Worm (Caenorhabditis elegans) whole organism, late embryonic: ENCODE data around the gene D1086.5.

ENCODE experiments used
- C08G9.2 ChIP-seq: sonication (generic microtip); optimal IDR thresholded peaks from 2 replicates; lab custom pipeline; 2016; ENCODE audit warnings: mild to moderate bottlenecking, missing genetic modification characterization, moderate library complexity, missing compliant biosample characterization
- C38D4.7 ChIP-seq: fragments of 200-800 bp; sonication (Bioruptor generic); optimal IDR thresholded peaks from 2 replicates; lab custom pipeline; 2018; ENCODE audit warnings: mild to moderate bottlenecking, missing genetic modification characterization, moderate library complexity, missing compliant biosample characterization
- T23F11.4 ChIP-seq: fragments of 200-800 bp; sonication (Bioruptor generic); optimal IDR thresholded peaks from 2 replicates; lab custom pipeline; 2018; ENCODE audit warnings: mild to moderate bottlenecking, missing genetic modification characterization, missing compliant biosample characterization
- Y22D7AL.16 ChIP-seq: sonication (generic microtip); optimal IDR thresholded peaks from 2 replicates; lab custom pipeline; 2016; ENCODE audit warnings: missing genetic modification characterization, missing compliant biosample characterization
- ceh-18 ChIP-seq: sonication (generic microtip); optimal IDR thresholded peaks from 2 replicates; lab custom pipeline; 2016; ENCODE audit warnings: missing genetic modification characterization, missing compliant biosample characterization
- ceh-2 ChIP-seq: sonication (generic microtip); optimal IDR thresholded peaks from 2 replicates; lab custom pipeline; 2016; ENCODE audit warnings: missing genotype, missing genetic modification characterization, missing compliant biosample characterization
- ceh-24 ChIP-seq: sonication (generic microtip); optimal IDR thresholded peaks from 2 replicates; lab custom pipeline; 2016; ENCODE audit warnings: mild to moderate bottlenecking, missing genetic modification characterization, missing compliant biosample characterization
- ceh-30 ChIP-seq: fragments of 150-350 bp; optimal IDR thresholded peaks from 2 replicates; lab custom pipeline; 2014; ENCODE audit warnings: missing biosample characterization, missing genetic modification characterization
- ceh-31 ChIP-seq: sonication (generic microtip); optimal IDR thresholded peaks from 2 replicates; lab custom pipeline; 2016; ENCODE audit warnings: missing genetic modification characterization, missing compliant biosample characterization
- ceh-34 ChIP-seq: sonication (generic microtip); optimal IDR thresholded peaks from 2 replicates; lab custom pipeline; 2016; ENCODE audit warnings: mild to moderate bottlenecking, missing genetic modification characterization, missing compliant biosample characterization
- ceh-45 ChIP-seq: fragments of 200-800 bp; sonication (Bioruptor generic); IDR thresholded peaks from 2 replicates; pipeline ENCODE4 v1.3.6; 2022; ENCODE audit warnings: missing genetic modification reagents, missing genetic modification characterization, missing compliant biosample characterization
- ceh-6 ChIP-seq: fragments of 200-800 bp; sonication (Bioruptor generic); optimal IDR thresholded peaks from 2 replicates; lab custom pipeline; 2018; ENCODE audit warnings: mild to moderate bottlenecking, missing genetic modification characterization, missing compliant biosample characterization
- ceh-9 ChIP-seq: sonication (generic microtip); optimal IDR thresholded peaks from 2 replicates; lab custom pipeline; 2016; ENCODE audit warnings: mild to moderate bottlenecking, missing genetic modification characterization, inconsistent platforms, missing compliant biosample characterization
- che-1 ChIP-seq: sonication (generic microtip); optimal IDR thresholded peaks from 2 replicates; lab custom pipeline; 2016; ENCODE audit warnings: mild to moderate bottlenecking, missing genetic modification characterization, missing compliant biosample characterization
- dmd-4 ChIP-seq: sonication (generic microtip); optimal IDR thresholded peaks from 2 replicates; lab custom pipeline; 2016; ENCODE audit warnings: borderline replicate concordance, missing genetic modification characterization, missing compliant biosample characterization
- dve-1 ChIP-seq: sonication (generic microtip); optimal IDR thresholded peaks from 2 replicates; lab custom pipeline; 2017; ENCODE audit warnings: antibody characterized with exemption, mild to moderate bottlenecking, missing genetic modification characterization, missing compliant biosample characterization
- elt-2 ChIP-seq: sonication (generic microtip); optimal IDR thresholded peaks from 2 replicates; lab custom pipeline; 2016; ENCODE audit warnings: missing genetic modification reagents, missing genetic modification characterization, missing compliant biosample characterization
- elt-4 ChIP-seq: sonication (generic microtip); optimal IDR thresholded peaks from 2 replicates; lab custom pipeline; 2016; ENCODE audit warnings: missing genetic modification characterization, missing compliant biosample characterization
- gmeb-2 ChIP-seq: sonication (generic microtip); optimal IDR thresholded peaks from 2 replicates; lab custom pipeline; 2016; ENCODE audit warnings: missing genetic modification characterization, inconsistent platforms, missing compliant biosample characterization
- hlh-13 ChIP-seq: fragments of 200-800 bp; sonication (Bioruptor generic); optimal IDR thresholded peaks from 2 replicates; lab custom pipeline; 2018; ENCODE audit warnings: mild to moderate bottlenecking, missing genetic modification characterization, missing compliant biosample characterization
- hlh-6 ChIP-seq: sonication (generic microtip); optimal IDR thresholded peaks from 2 replicates; lab custom pipeline; 2016; ENCODE audit warnings: missing genotype, missing genetic modification characterization, missing compliant biosample characterization
- hlh-8 ChIP-seq: sonication (generic microtip); optimal IDR thresholded peaks from 2 replicates; lab custom pipeline; 2016; ENCODE audit warnings: missing genotype, missing genetic modification characterization, missing compliant biosample characterization
- lim-6 ChIP-seq: sonication (generic microtip); optimal IDR thresholded peaks from 2 replicates; lab custom pipeline; 2016; ENCODE audit warnings: missing genetic modification characterization, missing compliant biosample characterization
- madf-2 ChIP-seq: sonication (generic microtip); optimal IDR thresholded peaks from 2 replicates; lab custom pipeline; 2017; ENCODE audit warnings: missing genetic modification characterization, missing compliant biosample characterization
- nfya-1 ChIP-seq: sonication (generic microtip); optimal IDR thresholded peaks from 2 replicates; lab custom pipeline; 2017; ENCODE audit warnings: missing genetic modification characterization, mild to moderate bottlenecking, missing compliant biosample characterization, antibody characterized with exemption, moderate library complexity
- nhr-11 ChIP-seq: fragments of 150-350 bp; optimal IDR thresholded peaks from 2 replicates; lab custom pipeline; 2014; ENCODE audit warnings: missing biosample characterization, missing genetic modification characterization
- odd-2 ChIP-seq: sonication (generic microtip); optimal IDR thresholded peaks from 2 replicates; lab custom pipeline; 2017; ENCODE audit warnings: antibody characterized with exemption, mild to moderate bottlenecking, missing genetic modification characterization, missing compliant biosample characterization
- pag-3 ChIP-seq: sonication (generic microtip); optimal IDR thresholded peaks from 2 replicates; lab custom pipeline; 2016; ENCODE audit warnings: missing compliant biosample characterization, missing genetic modification characterization, borderline replicate concordance
- pat-9 ChIP-seq: fragments of 200-800 bp; sonication (Bioruptor generic); optimal IDR thresholded peaks from 2 replicates; lab custom pipeline; 2018; ENCODE audit warnings: mild to moderate bottlenecking, missing genetic modification characterization, moderate library complexity, missing compliant biosample characterization
- pax-1 ChIP-seq: fragments of 150-350 bp; optimal IDR thresholded peaks from 2 replicates; lab custom pipeline; 2014; ENCODE audit warnings: missing biosample characterization, missing genetic modification characterization
- pros-1 ChIP-seq: fragments of 150-350 bp; optimal IDR thresholded peaks from 2 replicates; lab custom pipeline; 2014; ENCODE audit warnings: missing biosample characterization, missing genetic modification reagents, missing genetic modification characterization
- ref-2 ChIP-seq: sonication (generic microtip); optimal IDR thresholded peaks from 2 replicates; lab custom pipeline; 2016; ENCODE audit warnings: missing genetic modification characterization, missing compliant biosample characterization
- sox-4 ChIP-seq: sonication (generic microtip); optimal IDR thresholded peaks from 2 replicates; lab custom pipeline; 2017; ENCODE audit warnings: mild to moderate bottlenecking, missing genetic modification characterization, inconsistent platforms, missing compliant biosample characterization
- syd-9 ChIP-seq: sonication (generic microtip); optimal IDR thresholded peaks from 2 replicates; lab custom pipeline; 2016; ENCODE audit warnings: mild to moderate bottlenecking, missing genetic modification characterization, moderate library complexity, missing compliant biosample characterization
- tbx-2 ChIP-seq: sonication (generic microtip); optimal IDR thresholded peaks from 2 replicates; lab custom pipeline; 2016; ENCODE audit warnings: missing genetic modification characterization, missing compliant biosample characterization
- unc-55 ChIP-seq: sonication (generic microtip); optimal IDR thresholded peaks from 2 replicates; lab custom pipeline; 2017; ENCODE audit warnings: missing biosample characterization, missing genetic modification reagents, missing genetic modification characterization
- unc-86 ChIP-seq: sonication (generic microtip); optimal IDR thresholded peaks from 2 replicates; lab custom pipeline; 2016; ENCODE audit warnings: missing genetic modification characterization, missing compliant biosample characterization
- ztf-16 ChIP-seq: sonication (generic microtip); optimal IDR thresholded peaks from 2 replicates; lab custom pipeline; 2017; ENCODE audit warnings: missing genetic modification characterization, missing compliant biosample characterization

Gene D1086.5

DNA sequence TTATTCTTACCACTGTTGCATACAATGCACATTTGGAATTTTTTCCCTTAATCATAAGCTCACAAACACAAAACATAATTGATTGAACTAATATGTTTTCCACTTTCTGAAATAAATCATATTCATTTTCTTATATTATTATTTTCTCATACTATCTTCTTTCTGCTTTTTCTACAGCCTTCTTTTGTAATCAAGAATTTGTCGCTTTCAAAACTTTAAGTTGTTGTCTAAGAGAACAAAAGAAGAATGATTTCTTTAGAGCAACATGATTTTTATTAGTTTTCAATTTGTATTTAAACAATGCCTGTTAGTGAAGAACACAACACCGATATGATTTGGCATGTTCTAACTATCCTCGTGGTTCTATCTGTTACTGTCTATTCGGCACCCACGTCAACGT is 6.2 kb downstream of the D1086.5 start, which contains the start of gene D1086.7:
Gene D1086.7 (plus strand): TSS at position 301 of the 400 bp plus-strand sequence.
- TF ChIP-seq hlh-13 (GFP tag; lab: Kevin White, UChicago) (no peak), nhr-11 (tag; lab: Kevin White, UChicago) (no peak), madf-2 (tag; lab: Kevin White, UChicago) (no peak), T23F11.4 (GFP tag; lab: Kevin White, UChicago) (no peak), pag-3 (tag; lab: Kevin White, UChicago) (no peak), ceh-18 (tag; lab: Kevin White, UChicago) (no peak), unc-55 (no peak), ceh-45 (GFP tag; lab: Robert Waterston, UW) (no peak), Y22D7AL.16 (no peak)
- TF ChIP-seq, all 69 proteins: peak for 0

DNA sequence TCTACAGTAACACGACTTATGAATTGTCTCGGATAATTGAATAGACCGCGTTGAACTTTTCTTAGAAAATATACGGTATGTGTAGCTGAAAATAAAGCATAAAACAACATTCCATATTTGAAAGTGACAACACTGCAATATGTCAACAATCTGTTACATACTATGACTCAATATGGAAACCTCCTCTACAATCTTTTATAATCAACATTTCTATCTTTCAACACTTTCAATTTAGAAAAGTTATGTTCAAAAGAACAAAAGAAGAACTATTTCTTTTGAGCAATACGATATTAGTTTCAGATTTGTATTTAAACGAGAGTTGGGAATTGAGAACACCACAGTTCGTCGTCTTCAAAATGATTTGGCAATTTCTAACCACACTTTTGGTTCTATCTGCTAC is 7.7 kb downstream of the D1086.5 start, which contains the start of gene D1086.10:
Gene D1086.10 (plus strand): TSS at position 301 of the 400 bp plus-strand sequence.
- TF ChIP-seq ceh-24 (tag; lab: Kevin White, UChicago) (no peak), hlh-8 (tag; lab: Kevin White, UChicago) (no peak), ceh-30 (tag; lab: Kevin White, UChicago) (no peak), Y22D7AL.16 (no peak), ceh-2 (no peak), pag-3 (tag; lab: Kevin White, UChicago) (no peak)

DNA sequence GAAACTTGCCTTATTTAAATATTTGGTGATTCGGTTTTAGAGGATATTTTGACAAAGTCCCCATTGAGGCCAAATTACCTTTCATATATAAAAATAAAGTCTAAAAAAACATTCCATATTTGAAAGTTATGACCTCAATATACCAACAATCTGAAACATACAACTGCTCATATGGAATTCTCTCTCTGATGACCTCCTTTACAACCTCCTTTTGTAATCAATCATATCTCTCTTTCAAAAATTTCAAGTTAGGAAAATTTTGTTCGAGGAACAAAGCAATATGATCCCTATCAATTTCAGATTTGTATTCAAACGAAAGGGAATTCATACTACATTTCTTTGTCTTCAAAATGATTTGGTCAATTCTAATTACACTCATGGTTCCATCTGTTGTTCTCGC is 10.7 kb downstream of the D1086.5 start, which contains the start of gene D1086.6:
Gene D1086.6 (plus strand): TSS at position 301 of the 400 bp plus-strand sequence.
- TF ChIP-seq C38D4.7 (GFP tag; lab: Kevin White, UChicago) = no peak
- no peak for TF ChIP-seq lim-6 (tag; lab: Kevin White, UChicago)
- TF ChIP-seq ceh-18 (tag; lab: Kevin White, UChicago) = no peak
- TF ChIP-seq elt-2 (tag; lab: Kevin White, UChicago) = no peak
- no peak for TF ChIP-seq ceh-34
- no peak for TF ChIP-seq nfya-1 (tag; lab: Kevin White, UChicago)
- TF ChIP-seq ceh-24 (tag; lab: Kevin White, UChicago) = no peak
- TF ChIP-seq syd-9 = no peak
- no peak for TF ChIP-seq gmeb-2 (tag; lab: Kevin White, UChicago)
- no peak for TF ChIP-seq ceh-6 (GFP tag; lab: Kevin White, UChicago)
- no peak for TF ChIP-seq elt-4 (tag; lab: Kevin White, UChicago)
- no peak for TF ChIP-seq pat-9
- no peak for TF ChIP-seq pros-1
- no peak for TF ChIP-seq dmd-4 (tag; lab: Kevin White, UChicago)
- no peak for TF ChIP-seq ref-2 (tag; lab: Kevin White, UChicago)

DNA sequence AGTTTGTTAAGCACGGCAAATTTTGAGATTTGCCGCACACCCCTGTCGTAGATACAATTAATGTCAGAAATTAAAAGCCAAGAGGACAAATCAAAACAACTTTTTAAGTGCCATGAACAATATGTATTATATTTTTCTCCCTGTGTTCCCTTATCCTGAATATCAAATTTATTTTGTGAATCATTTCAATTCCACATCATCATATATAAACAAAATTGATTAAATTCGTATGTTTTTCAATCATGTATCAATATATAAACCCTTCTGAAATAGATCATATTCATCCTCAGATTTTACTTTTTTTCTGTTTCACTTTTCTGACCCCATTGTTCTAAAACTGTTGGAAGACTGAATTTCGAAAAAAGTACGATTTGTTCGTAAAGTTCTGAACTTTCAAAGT is 16.0 kb downstream of the D1086.5 start, which contains the start of gene D1086.11:
Gene D1086.11 (plus strand): TSS at position 301 of the 400 bp plus-strand sequence.
- no peak for TF ChIP-seq C38D4.7 (GFP tag; lab: Kevin White, UChicago)
- no peak for TF ChIP-seq pax-1 (tag; lab: Kevin White, UChicago)
- TF ChIP-seq gmeb-2 (tag; lab: Kevin White, UChicago) = no peak
- TF ChIP-seq tbx-2 = no peak
- TF ChIP-seq nfya-1 (tag; lab: Kevin White, UChicago) = no peak
- TF ChIP-seq hlh-6 (tag; lab: Kevin White, UChicago) = no peak
- TF ChIP-seq C08G9.2 = no peak
- TF ChIP-seq odd-2 (tag; lab: Kevin White, UChicago) = no peak
- no peak for TF ChIP-seq ceh-9 (tag; lab: Kevin White, UChicago)
- TF ChIP-seq sox-4 (tag; lab: Kevin White, UChicago) = no peak
- no peak for TF ChIP-seq ceh-6 (GFP tag; lab: Kevin White, UChicago)
- TF ChIP-seq ceh-34 = no peak
- TF ChIP-seq ztf-16 (tag; lab: Kevin White, UChicago) = no peak
- TF ChIP-seq T23F11.4 (GFP tag; lab: Kevin White, UChicago) = no peak
- TF ChIP-seq che-1 (tag; lab: Kevin White, UChicago) = no peak
- TF ChIP-seq unc-86 = no peak
- no peak for TF ChIP-seq ceh-31 (tag; lab: Kevin White, UChicago)
- no peak for TF ChIP-seq dve-1
- TF ChIP-seq ceh-2 = no peak
- TF ChIP-seq, all 69 proteins: peak for 0
